Fruit fly (Drosophila melanogaster): ENCODE measurements around the gene Smr.

Smr gene

DNA sequence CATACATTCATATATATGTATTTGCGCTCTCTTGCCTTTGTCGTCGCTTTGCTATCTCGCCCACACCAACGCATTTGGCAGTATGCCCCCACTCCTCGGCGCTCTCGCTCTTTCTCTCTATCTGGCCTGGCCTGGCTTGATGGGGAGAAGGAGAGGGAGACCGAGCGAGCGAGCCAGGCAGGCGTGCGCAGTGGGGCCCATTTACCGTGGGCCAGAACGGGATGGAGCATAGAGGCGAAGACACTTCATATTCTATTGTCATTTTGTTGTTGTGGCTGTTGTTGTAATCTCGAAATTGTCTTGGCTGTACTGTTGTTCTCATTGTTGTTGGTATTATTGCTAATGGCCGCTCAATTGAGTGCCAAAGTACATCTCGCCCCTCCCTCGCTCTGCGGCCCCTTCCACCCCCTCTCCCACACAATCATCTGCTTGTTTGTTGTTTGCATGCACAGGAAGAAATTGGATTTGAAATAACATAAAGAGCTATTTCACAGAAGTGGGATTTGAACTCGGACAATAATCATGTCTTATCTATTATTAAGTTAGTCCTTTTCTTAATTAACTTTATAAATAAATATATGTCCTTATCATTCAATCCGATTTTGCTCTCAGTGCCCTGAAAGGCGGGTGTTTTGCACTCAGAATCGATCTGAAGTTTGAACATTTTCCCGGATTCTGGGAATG lies 77.2 kb downstream of the Smr start (continued):
- TF ChIP-seq CG5180 (GFP tag; optimal IDR thresholded peaks at IDR 0.05) (peak; percentile 69), Mad (GFP tag; optimal IDR thresholded peaks at IDR 0.05) (peak; percentile 50), pum (GFP tag; optimal IDR thresholded peaks at IDR 0.05) (peak; percentile 53), pros (GFP tag; optimal IDR thresholded peaks at IDR 0.05) (peak; percentile 70), pita (GFP tag; optimal IDR thresholded peaks at IDR 0.05) (no peak), HLH3B (GFP tag; IDR thresholded peaks at IDR 0.05) (peak; percentile 88), Doc3 (GFP tag; IDR thresholded peaks at IDR 0.05; ENCODE audit: partially characterized antibody) (no peak), CG6683 (GFP tag; optimal IDR thresholded peaks at IDR 0.05) (peak; percentile 46), MESR4 (GFP tag; optimal IDR thresholded peaks at IDR 0.05) (peak; percentile 16), hb (GFP tag; IDR thresholded peaks at IDR 0.05; ENCODE audit: partially characterized antibody) (no peak), Nf-YA (GFP tag; IDR thresholded peaks at IDR 0.05) (peak; percentile 73), CG9797 (GFP tag; optimal IDR thresholded peaks at IDR 0.05) (no peak), sisA (GFP tag; IDR thresholded peaks at IDR 0.05) (peak; percentile 92), CG9609 (GFP tag; optimal IDR thresholded peaks at IDR 0.05) (peak; percentile 62), CG7987 (GFP tag; optimal IDR thresholded peaks at IDR 0.05) (peak; percentile 84), zen2 (GFP tag; IDR thresholded peaks at IDR 0.05; ENCODE audit: partially characterized antibody) (no peak), kni (GFP tag; optimal IDR thresholded peaks at IDR 0.05) (peak; percentile 66), pan (optimal IDR thresholded peaks at IDR 0.05) (no peak), pan (GFP tag; optimal IDR thresholded peaks at IDR 0.05 in 1 of 2, IDR thresholded peaks at IDR 0.05 in 1 of 2) (peak in 1 of 2 experiments; percentile 93), CG6654 (GFP tag; optimal IDR thresholded peaks at IDR 0.05) (peak; percentile 65), Sry-β (GFP tag; optimal IDR thresholded peaks at IDR 0.05) (no peak), CG1024 (GFP tag; IDR thresholded peaks at IDR 0.05) (peak; percentile 80), trem (tag; optimal IDR thresholded peaks at IDR 0.05) (peak; percentile 77), eyg (GFP tag; optimal IDR thresholded peaks at IDR 0.05) (no peak), CG7786 (GFP tag; optimal IDR thresholded peaks at IDR 0.05) (peak; percentile 48), slp2 (GFP tag; optimal IDR thresholded peaks at IDR 0.05) (no peak), sim (GFP tag; IDR thresholded peaks at IDR 0.05) (peak; percentile 77), CG17385 (GFP tag; optimal IDR thresholded peaks at IDR 0.05) (peak; percentile 86), cwo (GFP tag; optimal IDR thresholded peaks at IDR 0.05) (peak; percentile 84), nerfin-1 (tag; optimal IDR thresholded peaks at IDR 0.05) (peak; percentile 78), CG5953 (GFP tag; IDR thresholded peaks at IDR 0.05) (peak; percentile 80), psq (GFP tag; optimal IDR thresholded peaks at IDR 0.05) (peak; percentile 60), emc (GFP tag; optimal IDR thresholded peaks at IDR 0.05) (no peak), Tbp (GFP tag; optimal IDR thresholded peaks at IDR 0.05) (no peak), CG14050 (GFP tag; IDR thresholded peaks at IDR 0.05) (peak; percentile 87), Atf6 (GFP tag; IDR thresholded peaks at IDR 0.05) (peak; percentile 88), Dad (GFP tag; optimal IDR thresholded peaks at IDR 0.05) (no peak), abd-A (tag; optimal IDR thresholded peaks at IDR 0.05) (peak; percentile 79), jumu (GFP tag; optimal IDR thresholded peaks at IDR 0.05) (peak; percentile 37), CG7357 (GFP tag; IDR thresholded peaks at IDR 0.05) (peak; percentile 80), oc (tag; optimal IDR thresholded peaks at IDR 0.05) (peak; percentile 71), Dfd (GFP tag; optimal IDR thresholded peaks at IDR 0.05) (no peak), Ada2b (GFP tag; IDR thresholded peaks at IDR 0.05) (peak; percentile 87), ato (GFP tag; IDR thresholded peaks at IDR 0.05; ENCODE audit: partially characterized antibody) (no peak), C15 (GFP tag; IDR thresholded peaks at IDR 0.05) (0 out of 3 replicates have a peak, but pooled peaks have one; percentile 65), Deaf1 (tag; optimal IDR thresholded peaks at IDR 0.05) (peak; percentile 55), Xbp1 (GFP tag; optimal IDR thresholded peaks at IDR 0.05) (peak; percentile 85), ftz-f1 (GFP tag; optimal IDR thresholded peaks at IDR 0.05) (no peak), CG1792 (GFP tag; optimal IDR thresholded peaks at IDR 0.05) (peak; percentile 57), NfI (GFP tag; optimal IDR thresholded peaks at IDR 0.05) (peak; percentile 88)
